Worm (Caenorhabditis elegans): ENCODE results near the gene F29F11.20.

F29F11.20 gene

ce11 chrV:10730824-10731416, 43.2 kb downstream of the F29F11.20 start (continued):
- TF ChIP-seq ces-1 (GFP tag; optimal IDR thresholded peaks at IDR 0.05), result no peak
- no peak for TF ChIP-seq ZK337.2 (GFP tag; IDR thresholded peaks at IDR 0.05)
- TF ChIP-seq lin-29 (GFP tag; IDR thresholded peaks at IDR 0.05), result no peak
- TF ChIP-seq madf-5 (GFP tag; IDR thresholded peaks at IDR 0.05), result no peak
- no peak for TF ChIP-seq nhr-25 (tag; optimal IDR thresholded peaks at IDR 0.05; ENCODE audit: borderline replicate concordance, insufficient read depth)
- no peak for TF ChIP-seq zfp-2 (tag; optimal IDR thresholded peaks at IDR 0.05)
- no peak for TF ChIP-seq skn-1 (tag; optimal IDR thresholded peaks at IDR 0.05)
- peak in 1 of 2 experiments; percentile 88 for TF ChIP-seq unc-62 (GFP tag; optimal IDR thresholded peaks at IDR 0.05 in 1 of 2)
- no peak for TF ChIP-seq unc-62 (tag; optimal IDR thresholded peaks at IDR 0.05)

ce11 chrV:10731989-10732472, 44.3 kb downstream of the F29F11.20 start, which contains the start of gene T28B11.1:
TSS of gene T28B11.1 (minus strand) at chrV:10732422.
- TF ChIP-seq pqm-1 (tag; optimal IDR thresholded peaks at IDR 0.05) (peak; percentile 61), skn-1 (tag; optimal IDR thresholded peaks at IDR 0.05) (no peak), nhr-28 (tag; optimal IDR thresholded peaks at IDR 0.05) (peak; percentile 58), cey-2 (tag; optimal IDR thresholded peaks at IDR 0.05; ENCODE audit: borderline replicate concordance, insufficient read depth) (no peak), ztf-7 (tag; optimal IDR thresholded peaks at IDR 0.05) (peak; percentile 27), dve-1 (tag; optimal IDR thresholded peaks at IDR 0.05; ENCODE audit: insufficient read depth) (peak; percentile 48)

ce11 chrV:10736756-10737155, 49.1 kb downstream of the F29F11.20 start, which contains the start of the genes mre-11 and wdr-5.3:
TSS of gene mre-11 (minus strand) at chrV:10736868.
TSS of gene wdr-5.3 (plus strand) at chrV:10737116.
- no peak for TF ChIP-seq F49E8.2 (tag; optimal IDR thresholded peaks at IDR 0.05; ENCODE audit: borderline replicate concordance)
- TF ChIP-seq Y5F2A.4 (GFP tag; optimal IDR thresholded peaks at IDR 0.05), result no peak
- no peak for TF ChIP-seq sdz-12 (GFP tag; optimal IDR thresholded peaks at IDR 0.05)
- TF ChIP-seq fos-1 (tag; optimal IDR thresholded peaks at IDR 0.05), result no peak
- no peak for TF ChIP-seq nhr-11 (tag; optimal IDR thresholded peaks at IDR 0.05)
- peak in 1 of 2 experiments; percentile 6 for TF ChIP-seq mdl-1 (tag; optimal IDR thresholded peaks at IDR 0.05)
- no peak for TF ChIP-seq ztf-7 (tag; optimal IDR thresholded peaks at IDR 0.05)
- TF ChIP-seq ZK337.2 (GFP tag; IDR thresholded peaks at IDR 0.05), result peak; percentile 74
- no peak for TF ChIP-seq daf-12 (tag; optimal IDR thresholded peaks at IDR 0.05)
- peak; percentile 42 for TF ChIP-seq hlh-11 (tag; optimal IDR thresholded peaks at IDR 0.05)
- no peak for TF ChIP-seq Y75B8A.6 (GFP tag; IDR thresholded peaks at IDR 0.05)
- TF ChIP-seq lin-39 (tag; optimal IDR thresholded peaks at IDR 0.05), result no peak
- no peak for TF ChIP-seq hif-1 (tag; optimal IDR thresholded peaks at IDR 0.05)
- no peak for TF ChIP-seq fkh-10 (GFP tag; optimal IDR thresholded peaks at IDR 0.05)
- no peak for TF ChIP-seq ceh-28 (tag; optimal IDR thresholded peaks at IDR 0.05)
- no peak for TF ChIP-seq ceh-82 (tag; optimal IDR thresholded peaks at IDR 0.05)
- no peak for TF ChIP-seq mxl-2 (GFP tag; conservative IDR thresholded peaks at IDR 0.05)
- TF ChIP-seq nhr-6 (tag; optimal IDR thresholded peaks at IDR 0.05), result peak; percentile 65
- no peak for TF ChIP-seq pha-4 (GFP tag; IDR thresholded peaks at IDR 0.05)
- TF ChIP-seq pha-4 (tag; optimal IDR thresholded peaks at IDR 0.05), result no peak
- TF ChIP-seq F26F4.8 (GFP tag; conservative IDR thresholded peaks at IDR 0.05), result no peak
- TF ChIP-seq Y105C5A.15 (GFP tag; IDR thresholded peaks at IDR 0.05), result no peak
- peak; percentile 4 for TF ChIP-seq mxl-3 (GFP tag; optimal IDR thresholded peaks at IDR 0.05)
- TF ChIP-seq skn-1 (tag; optimal IDR thresholded peaks at IDR 0.05), result no peak
- no peak for TF ChIP-seq aly-2 (tag; optimal IDR thresholded peaks at IDR 0.05)
- TF ChIP-seq D1046.2 (GFP tag; IDR thresholded peaks at IDR 0.05), result no peak
- no peak for TF ChIP-seq nhr-77 (tag; optimal IDR thresholded peaks at IDR 0.05)
- TF ChIP-seq zfp-2 (tag; optimal IDR thresholded peaks at IDR 0.05), result no peak
- TF ChIP-seq zfp-3 (GFP tag; conservative IDR thresholded peaks at IDR 0.05), result no peak
- TF ChIP-seq T20F7.1 (GFP tag; optimal IDR thresholded peaks at IDR 0.05), result peak; percentile 28
- no peak for TF ChIP-seq spr-3 (GFP tag; optimal IDR thresholded peaks at IDR 0.05)
- TF ChIP-seq lim-7 (GFP tag; IDR thresholded peaks at IDR 0.05), result no peak
- no peak for TF ChIP-seq ces-1 (GFP tag; optimal IDR thresholded peaks at IDR 0.05)
- TF ChIP-seq unc-62 (GFP tag; optimal IDR thresholded peaks at IDR 0.05 in 1 of 2), result no peak
- no peak for TF ChIP-seq unc-62 (tag; optimal IDR thresholded peaks at IDR 0.05)
- no peak for TF ChIP-seq egl-43 (GFP tag; IDR thresholded peaks at IDR 0.05)
- TF ChIP-seq dpl-1 (GFP tag; optimal IDR thresholded peaks at IDR 0.05), result peak; percentile 94
- TF ChIP-seq ZK546.5 (tag; optimal IDR thresholded peaks at IDR 0.05), result no peak
- peak; percentile 59 for TF ChIP-seq unc-130 (GFP tag; optimal IDR thresholded peaks at IDR 0.05)
